Fruit fly (Drosophila melanogaster): Measurements from ENCODE around the gene CG42724.

Gene CG42724

dm6 chr3R:6399752-6400151, 31.7 kb upstream of the CG42724 start (continued):
- TF ChIP-seq Hr78 (GFP tag; optimal IDR thresholded peaks at IDR 0.05), result peak in 1 of 2 experiments; percentile 60
- no peak for TF ChIP-seq cwo (GFP tag; optimal IDR thresholded peaks at IDR 0.05)
- peak; percentile 96 for TF ChIP-seq sr (GFP tag; IDR thresholded peaks at IDR 0.05)
- no peak for TF ChIP-seq CTCF (GFP tag; optimal IDR thresholded peaks at IDR 0.05)
- TF ChIP-seq fd3F (GFP tag; optimal IDR thresholded peaks at IDR 0.05), result no peak

dm6 chr3R:6399289-6399688, 31.2 kb upstream of the CG42724 start:
- peak; percentile 14 for TF ChIP-seq CG2678 (tag; optimal IDR thresholded peaks at IDR 0.05)
- TF ChIP-seq sens (GFP tag), result peak; percentile 26
- no peak for TF ChIP-seq CG7372 (GFP tag; IDR thresholded peaks at IDR 0.05)
- no peak for TF ChIP-seq CG17359 (tag; optimal IDR thresholded peaks at IDR 0.05)
- TF ChIP-seq CTCF (GFP tag; optimal IDR thresholded peaks at IDR 0.05), result peak; percentile 10
- TF ChIP-seq zen (tag; optimal IDR thresholded peaks at IDR 0.05), result peak; percentile 54
- TF ChIP-seq CG15479 (GFP tag; optimal IDR thresholded peaks at IDR 0.05), result peak; percentile 53
- TF ChIP-seq CG4707 (GFP tag; optimal IDR thresholded peaks at IDR 0.05), result peak; percentile 17
- TF ChIP-seq Hr51 (GFP tag; optimal IDR thresholded peaks at IDR 0.05), result peak in 1 of 2 experiments; percentile 23
- no peak for TF ChIP-seq Adf1 (GFP tag; IDR thresholded peaks at IDR 0.05)
- no peak for TF ChIP-seq pan (optimal IDR thresholded peaks at IDR 0.05)
- no peak for TF ChIP-seq pan (GFP tag; optimal IDR thresholded peaks at IDR 0.05 in 1 of 2, IDR thresholded peaks at IDR 0.05 in 1 of 2)
- peak; percentile 46 for TF ChIP-seq sd (tag; optimal IDR thresholded peaks at IDR 0.05)
- peak; percentile 80 for TF ChIP-seq cad (GFP tag; optimal IDR thresholded peaks at IDR 0.05)
- TF ChIP-seq CG8388 (GFP tag; optimal IDR thresholded peaks at IDR 0.05), result no peak
- no peak for TF ChIP-seq CG3281 (GFP tag; optimal IDR thresholded peaks at IDR 0.05)
- TF ChIP-seq CG1792 (GFP tag; optimal IDR thresholded peaks at IDR 0.05), result no peak
- TF ChIP-seq CG12071 (GFP tag; optimal IDR thresholded peaks at IDR 0.05), result peak; percentile 46
- peak; percentile 3 for TF ChIP-seq CG5180 (GFP tag; optimal IDR thresholded peaks at IDR 0.05)
- TF ChIP-seq Hmr (GFP tag; optimal IDR thresholded peaks at IDR 0.05), result no peak
- TF ChIP-seq CG10431 (GFP tag; optimal IDR thresholded peaks at IDR 0.05), result peak; percentile 41
- TF ChIP-seq Ada2b (GFP tag; IDR thresholded peaks at IDR 0.05), result no peak
- no peak for TF ChIP-seq dysf (GFP tag; IDR thresholded peaks at IDR 0.05)
- peak; percentile 78; the same call in 1 of the 3 replicates for TF ChIP-seq CG2199 (GFP tag; IDR thresholded peaks at IDR 0.05)
- TF ChIP-seq PHDP (tag; optimal IDR thresholded peaks at IDR 0.05), result peak; percentile 20
- peak; percentile 4 for TF ChIP-seq unpg (GFP tag; optimal IDR thresholded peaks at IDR 0.05)
- no peak for TF ChIP-seq CG8944 (GFP tag; optimal IDR thresholded peaks at IDR 0.05)
- TF ChIP-seq CG31224 (GFP tag; IDR thresholded peaks at IDR 0.05), result peak; percentile 52; the same call in 1 of the 2 replicates
- peak; percentile 18 for TF ChIP-seq CG15011 (GFP tag; optimal IDR thresholded peaks at IDR 0.05)
- TF ChIP-seq CG34376 (GFP tag; optimal IDR thresholded peaks at IDR 0.05), result peak; percentile 28
- TF ChIP-seq Vsx1 (GFP tag; optimal IDR thresholded peaks at IDR 0.05), result peak; percentile 51

dm6 chr3R:6397611-6398092, 29.6 kb upstream of the CG42724 start:
- TF ChIP-seq CG8290 (GFP tag; optimal IDR thresholded peaks at IDR 0.05) (no peak), CG8290 (tag; optimal IDR thresholded peaks at IDR 0.05) (no peak), CG10366 (GFP tag; IDR thresholded peaks at IDR 0.05) (peak; percentile 32; the same call in 1 of the 2 replicates), repo (GFP tag; optimal IDR thresholded peaks at IDR 0.05) (no peak), luna (GFP tag; optimal IDR thresholded peaks at IDR 0.05) (no peak), kni (GFP tag; optimal IDR thresholded peaks at IDR 0.05) (no peak), mld (GFP tag; IDR thresholded peaks at IDR 0.05; ENCODE audit: partially characterized antibody) (0 out of 3 replicates have a peak, but pooled peaks have one; percentile 40), Bdp1 (GFP tag; optimal IDR thresholded peaks at IDR 0.05) (no peak), NC2α (GFP tag; optimal IDR thresholded peaks at IDR 0.05) (no peak), Ssrp (tag; optimal IDR thresholded peaks at IDR 0.05) (peak; percentile 21), ara (GFP tag; IDR thresholded peaks at IDR 0.05) (no peak), vvl (GFP tag; IDR thresholded peaks at IDR 0.05) (no peak), pb (GFP tag; optimal IDR thresholded peaks at IDR 0.05) (no peak), Dip2 (GFP tag; IDR thresholded peaks at IDR 0.05) (no peak), h (optimal IDR thresholded peaks at IDR 0.05) (no peak), zen2 (GFP tag; IDR thresholded peaks at IDR 0.05; ENCODE audit: partially characterized antibody) (no peak)
